Fruit fly (Drosophila melanogaster): ENCODE measurements around the gene Lim3.

Lim3 gene

dm6 chr2L:19071713-19072112 lies 36.5 kb downstream of the Lim3 start (continued):
- TF ChIP-seq Ets21C (GFP tag; optimal IDR thresholded peaks at IDR 0.05) (no peak), Eip78C (GFP tag) (peak; percentile 56), ss (GFP tag; optimal IDR thresholded peaks at IDR 0.05) (no peak), dsx (GFP tag; optimal IDR thresholded peaks at IDR 0.05; ENCODE audit: poor library complexity, severe bottlenecking) (peak; percentile 82), Eip75B (GFP tag; optimal IDR thresholded peaks at IDR 0.05) (no peak), Hr4 (GFP tag; optimal IDR thresholded peaks at IDR 0.05) (no peak), Sox15 (GFP tag; optimal IDR thresholded peaks at IDR 0.05) (no peak), CG1621 (tag; optimal IDR thresholded peaks at IDR 0.05) (no peak), Lpt (GFP tag; optimal IDR thresholded peaks at IDR 0.05) (no peak), CG8319 (GFP tag; optimal IDR thresholded peaks at IDR 0.05) (no peak), Blimp-1 (GFP tag; optimal IDR thresholded peaks at IDR 0.05) (no peak), CG11762 (GFP tag; optimal IDR thresholded peaks at IDR 0.05; ENCODE audit: insufficient read depth) (no peak), eg (GFP tag; IDR thresholded peaks at IDR 0.05) (no peak), CG8119 (GFP tag; IDR thresholded peaks at IDR 0.05) (no peak), CG4318 (GFP tag; optimal IDR thresholded peaks at IDR 0.05) (no peak), Hr39 (GFP tag; optimal IDR thresholded peaks at IDR 0.05) (peak; percentile 9), Sox14 (GFP tag; optimal IDR thresholded peaks at IDR 0.05) (no peak), svp (GFP tag) (peak; percentile 62)

DNA sequence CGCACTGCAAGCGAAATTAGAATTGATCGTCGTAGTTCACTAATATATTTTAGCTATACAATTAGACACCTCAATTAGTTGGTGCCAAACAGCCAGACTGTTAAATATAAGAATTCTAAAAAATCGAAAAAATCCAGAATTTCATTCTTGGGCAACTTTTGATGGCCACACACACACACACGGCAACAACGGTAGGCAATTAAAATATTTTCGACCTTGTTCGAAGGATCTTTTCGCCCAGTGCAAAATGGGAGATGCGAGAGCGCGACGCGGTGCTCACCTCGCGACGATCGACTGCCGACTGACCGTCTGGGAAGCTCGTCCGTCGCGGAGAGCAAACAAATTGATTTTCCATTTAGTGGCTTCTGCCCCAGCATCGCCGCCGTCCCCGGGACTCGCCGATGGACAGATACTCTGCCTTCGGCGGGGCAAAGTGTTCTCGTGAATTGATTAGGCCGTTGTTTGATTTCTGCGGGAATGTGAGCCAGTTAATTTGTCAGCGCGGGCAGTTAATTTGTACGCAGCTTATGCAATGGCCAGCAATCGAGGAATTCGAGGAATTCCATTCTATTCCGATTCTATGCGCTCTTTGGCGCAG lies 38.6 kb downstream of the Lim3 start, which contains the start of gene CG10702:
Gene CG10702, minus strand, starts transcription at position 304 of the 598 bp plus-strand sequence.
- TF ChIP-seq spab (GFP tag; optimal IDR thresholded peaks at IDR 0.05): no peak
- peak; percentile 1 for TF ChIP-seq Hr39 (GFP tag; optimal IDR thresholded peaks at IDR 0.05)
- peak; percentile 55; the same call in 2 of the 3 replicates for TF ChIP-seq eg (GFP tag; IDR thresholded peaks at IDR 0.05)
- TF ChIP-seq OdsH (GFP tag; optimal IDR thresholded peaks at IDR 0.05): no peak
- TF ChIP-seq pdm3 (GFP tag; optimal IDR thresholded peaks at IDR 0.05): no peak
- TF ChIP-seq Eip78C (GFP tag): peak; percentile 74
- TF ChIP-seq cyc (GFP tag; optimal IDR thresholded peaks at IDR 0.05): no peak
- TF ChIP-seq CG32006 (GFP tag; optimal IDR thresholded peaks at IDR 0.05): peak; percentile 47
- no peak for TF ChIP-seq Gug (GFP tag; IDR thresholded peaks at IDR 0.05)
- TF ChIP-seq CG11294 (GFP tag; IDR thresholded peaks at IDR 0.05): no peak

DNA sequence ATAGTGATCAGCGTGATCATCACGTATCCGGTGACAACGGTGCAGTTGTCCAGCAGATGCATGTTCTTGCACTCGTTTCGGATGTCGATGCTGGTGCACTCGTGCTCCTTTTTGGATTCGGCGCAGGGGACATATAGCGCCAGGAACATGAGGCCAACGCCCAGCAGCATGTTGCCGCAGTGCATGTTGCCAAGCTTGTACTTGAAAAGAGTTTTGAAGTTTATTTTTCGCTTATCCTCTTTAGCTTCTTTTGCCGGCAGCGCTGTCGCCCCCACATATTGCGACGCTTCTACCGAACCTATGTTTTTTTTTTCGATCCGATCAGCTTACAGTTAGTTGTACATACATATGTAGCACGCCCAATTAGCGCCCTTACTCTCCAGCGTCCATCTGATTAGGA lies 39.8 kb downstream of the Lim3 start:
- TF ChIP-seq CG1621 (tag; optimal IDR thresholded peaks at IDR 0.05): no peak
- TF ChIP-seq Sox14 (GFP tag; optimal IDR thresholded peaks at IDR 0.05): no peak
- TF ChIP-seq CG31627 (GFP tag; optimal IDR thresholded peaks at IDR 0.05): no peak

dm6 chr2L:19064706-19065105 lies 43.5 kb downstream of the Lim3 start, which contains the start of gene CG17343:
Gene CG17343, plus strand, starts transcription at chr2L:19064929.
- TF ChIP-seq CG8119 (GFP tag; IDR thresholded peaks at IDR 0.05): no peak
- no peak for TF ChIP-seq Lpt (GFP tag; optimal IDR thresholded peaks at IDR 0.05)
- no peak for TF ChIP-seq CG6163 (GFP tag; IDR thresholded peaks at IDR 0.05)
- TF ChIP-seq CG1621 (tag; optimal IDR thresholded peaks at IDR 0.05): no peak
- TF ChIP-seq CG3032 (tag; optimal IDR thresholded peaks at IDR 0.05): no peak
- no peak for TF ChIP-seq acj6 (GFP tag; optimal IDR thresholded peaks at IDR 0.05)
- TF ChIP-seq Sox14 (GFP tag; optimal IDR thresholded peaks at IDR 0.05): no peak
- no peak for TF ChIP-seq CG6808 (GFP tag; optimal IDR thresholded peaks at IDR 0.05)
- TF ChIP-seq net (GFP tag; optimal IDR thresholded peaks at IDR 0.05): no peak
- no peak for TF ChIP-seq OdsH (GFP tag; optimal IDR thresholded peaks at IDR 0.05)
- TF ChIP-seq CG31627 (GFP tag; optimal IDR thresholded peaks at IDR 0.05): no peak
- TF ChIP-seq Blimp-1 (GFP tag; optimal IDR thresholded peaks at IDR 0.05): no peak
- no peak for TF ChIP-seq esn (GFP tag; optimal IDR thresholded peaks at IDR 0.05)
- no peak for TF ChIP-seq Ets96B (tag; optimal IDR thresholded peaks at IDR 0.05)
- TF ChIP-seq ss (GFP tag; optimal IDR thresholded peaks at IDR 0.05): no peak
- TF ChIP-seq fd59A (GFP tag; optimal IDR thresholded peaks at IDR 0.05): no peak
- no peak for TF ChIP-seq CG10669 (GFP tag; optimal IDR thresholded peaks at IDR 0.05)

Measured in whole organism, prepupa.